Fruit fly (Drosophila melanogaster) whole organism, embryonic: ENCODE data around the gene Egfrap.
A peak's percentile ranks its signal among the peaks of the same experiment; 100 is the strongest.

Source experiments
- Asciz ChIP-seq: fragments of 200-800 bp; sonication (Bioruptor generic); optimal IDR thresholded peaks from 2 replicates; lab custom pipeline; 2017; ENCODE audit warnings: missing biosample characterization, mild to moderate bottlenecking, missing genetic modification characterization, missing genetic modification reagents
- B-H1 ChIP-seq: fragments of 200-800 bp; sonication (Bioruptor generic); IDR thresholded peaks from 3 replicates; pipeline ENCODE4 v1.3.6; 2022; ENCODE audit warnings: missing biosample characterization, missing genetic modification characterization
- B-H2 ChIP-seq: fragments of 200-800 bp; sonication (Bioruptor generic); optimal IDR thresholded peaks from 2 replicates; lab custom pipeline; 2018; ENCODE audit warnings: missing biosample characterization, mild to moderate bottlenecking, missing genetic modification characterization
- BtbVII ChIP-seq: fragments of 200-800 bp; sonication (Bioruptor generic); optimal IDR thresholded peaks from 3 replicates; lab custom pipeline; 2017; ENCODE audit warnings: missing biosample characterization, mild to moderate bottlenecking, missing genetic modification characterization
- CG11504 ChIP-seq: fragments of 200-800 bp; sonication (Bioruptor generic); optimal IDR thresholded peaks from 3 replicates; lab custom pipeline; 2019; ENCODE audit warnings: missing biosample characterization, mild to moderate bottlenecking, missing genetic modification characterization, moderate library complexity
- CG18011 ChIP-seq: fragments of 200-800 bp; sonication (Bioruptor generic); optimal IDR thresholded peaks from 2 replicates; lab custom pipeline; 2017; ENCODE audit warnings: missing biosample characterization, missing genetic modification characterization, mild to moderate bottlenecking, moderate library complexity, missing genotype
- CG2199 ChIP-seq: fragments of 200-800 bp; sonication (Bioruptor generic); IDR thresholded peaks from 3 replicates; pipeline ENCODE4 v1.3.6; 2022; ENCODE audit warnings: missing biosample characterization, missing genetic modification characterization
- CG2875 ChIP-seq: fragments of 200-800 bp; sonication (Bioruptor generic); optimal IDR thresholded peaks from 2 replicates; lab custom pipeline; 2017; ENCODE audit warnings: missing biosample characterization, mild to moderate bottlenecking, missing genetic modification characterization, missing genetic modification reagents
- CG33213 ChIP-seq: fragments of 200-800 bp; sonication (Bioruptor generic); optimal IDR thresholded peaks from 3 replicates; lab custom pipeline; 2016; ENCODE audit warnings: missing biosample characterization, missing genetic modification characterization
- CG34224 ChIP-seq: fragments of 200-800 bp; sonication (Bioruptor generic); IDR thresholded peaks from 3 replicates; pipeline ENCODE4 v1.3.6; 2022; ENCODE audit warnings: missing biosample characterization, missing genetic modification characterization; ENCODE audit not compliant: partially characterized antibody
- CG3838 ChIP-seq: fragments of 200-800 bp; sonication (Bioruptor generic); optimal IDR thresholded peaks from 3 replicates; lab custom pipeline; 2016; ENCODE audit warnings: missing biosample characterization, missing genetic modification characterization
- CG4360 ChIP-seq: fragments of 200-800 bp; sonication (Bioruptor generic); IDR thresholded peaks from 2 replicates; pipeline ENCODE4 v1.3.6; 2022; ENCODE audit warnings: missing biosample characterization, missing genetic modification characterization
- CG4707 ChIP-seq: fragments of 200-800 bp; sonication (Bioruptor generic); optimal IDR thresholded peaks from 2 replicates; lab custom pipeline; 2018; ENCODE audit warnings: missing biosample characterization, mild to moderate bottlenecking, missing genetic modification characterization, moderate library complexity
- CG5180 ChIP-seq: fragments of 200-800 bp; sonication (Bioruptor generic); optimal IDR thresholded peaks from 3 replicates; lab custom pipeline; 2017; ENCODE audit warnings: missing biosample characterization, missing genetic modification characterization, mild to moderate bottlenecking, moderate library complexity, missing genetic modification reagents
- CG6175 ChIP-seq: fragments of 200-800 bp; sonication (Bioruptor generic); IDR thresholded peaks from 3 replicates; pipeline ENCODE4 v1.3.6; 2022; ENCODE audit warnings: missing biosample characterization, missing genetic modification characterization
- CG6272 ChIP-seq: fragments of 200-800 bp; sonication (Bioruptor generic); IDR thresholded peaks from 2 replicates; pipeline ENCODE4 v1.3.6; 2022; ENCODE audit warnings: missing biosample characterization, missing genetic modification characterization
- CG6689 ChIP-seq: fragments of 200-800 bp; sonication (Bioruptor generic); IDR thresholded peaks from 2 replicates; pipeline ENCODE4 v1.3.6; 2022; ENCODE audit warnings: missing biosample characterization, missing genetic modification characterization
- CG6791 ChIP-seq: fragments of 200-800 bp; sonication (Bioruptor generic); IDR thresholded peaks from 3 replicates; pipeline ENCODE4 v1.3.6; 2022; ENCODE audit warnings: missing biosample characterization, missing genetic modification characterization; ENCODE audit not compliant: partially characterized antibody
- CTCF ChIP-seq: fragments of 200-800 bp; sonication (Bioruptor generic); optimal IDR thresholded peaks from 2 replicates; lab custom pipeline; 2017; ENCODE audit warnings: missing biosample characterization, mild to moderate bottlenecking, missing genetic modification characterization, moderate library complexity
- Deaf1 ChIP-seq: fragments of 200-800 bp; optimal IDR thresholded peaks from 3 replicates; lab custom pipeline; 2019; ENCODE audit warnings: missing biosample characterization, mild to moderate bottlenecking, missing genetic modification characterization, moderate library complexity
- Dip3 ChIP-seq: fragments of 200-800 bp; sonication (Bioruptor generic); optimal IDR thresholded peaks from 3 replicates; lab custom pipeline; 2016; ENCODE audit warnings: missing biosample characterization, missing genetic modification characterization
- E2f1 ChIP-seq: fragments of 200-800 bp; sonication (Bioruptor generic); IDR thresholded peaks from 2 replicates; pipeline ENCODE4 v1.3.6; 2022; ENCODE audit warnings: missing biosample characterization, missing genetic modification characterization
- Ets97D ChIP-seq: fragments of 200-800 bp; sonication (Bioruptor generic); optimal IDR thresholded peaks from 3 replicates; lab custom pipeline; 2016; ENCODE audit warnings: missing biosample characterization, missing genetic modification characterization
- GATAe ChIP-seq: fragments of 200-800 bp; sonication (Bioruptor generic); conservative IDR thresholded peaks from 2 replicates; pipeline ENCODE4 v1.3.6; 2022; ENCODE audit warnings: missing biosample characterization, missing genetic modification characterization
- HLH54F ChIP-seq: fragments of 200-800 bp; sonication (Bioruptor generic); optimal IDR thresholded peaks from 3 replicates; lab custom pipeline; 2016; ENCODE audit warnings: missing biosample characterization, missing genetic modification characterization
- Hey ChIP-seq: fragments of 200-800 bp; sonication (Bioruptor generic); optimal IDR thresholded peaks from 3 replicates; lab custom pipeline; 2018; ENCODE audit warnings: missing biosample characterization, mild to moderate bottlenecking, missing genetic modification characterization
- Jarid2 ChIP-seq: fragments of 200-800 bp; sonication (Bioruptor generic); optimal IDR thresholded peaks from 3 replicates; lab custom pipeline; 2017; ENCODE audit warnings: mild to moderate bottlenecking, missing biosample characterization, missing genetic modification reagents, missing genetic modification characterization
- NFAT ChIP-seq: fragments of 200-800 bp; sonication (Bioruptor generic); IDR thresholded peaks from 2 replicates; pipeline ENCODE4 v1.3.6; 2022; ENCODE audit warnings: missing biosample characterization, missing genetic modification characterization
- Nf-YA ChIP-seq: fragments of 200-800 bp; sonication (Bioruptor generic); IDR thresholded peaks from 2 replicates; pipeline ENCODE4 v1.3.6; 2022; ENCODE audit warnings: missing biosample characterization, missing genetic modification characterization
- Optix ChIP-seq: fragments of 200-800 bp; sonication (Bioruptor generic); IDR thresholded peaks from 3 replicates; pipeline ENCODE4 v1.3.6; 2022; ENCODE audit warnings: missing biosample characterization, missing genetic modification characterization
- Pdp1 ChIP-seq, 2 experiments: fragments of 200-800 bp; sonication (Bioruptor generic); optimal IDR thresholded peaks; 3 replicates each; lab custom pipeline; 2016; ENCODE audit warnings: missing biosample characterization in 2 of 2, missing genetic modification characterization in 2 of 2, mild to moderate bottlenecking in 1 of 2, moderate library complexity in 1 of 2
- ash1 ChIP-seq: fragments of 200-800 bp; sonication (Bioruptor generic); optimal IDR thresholded peaks from 2 replicates; lab custom pipeline; 2018; ENCODE audit warnings: missing biosample characterization, mild to moderate bottlenecking, missing genetic modification characterization
- bsh ChIP-seq, 2 experiments: fragments of 200-800 bp; sonication (Bioruptor generic); optimal IDR thresholded peaks; 2 replicates each; lab custom pipeline; 2017 to 2018; ENCODE audit warnings: mild to moderate bottlenecking in 2 of 2, missing biosample characterization in 2 of 2, missing genetic modification characterization in 2 of 2, moderate library complexity in 1 of 2
- chinmo ChIP-seq: fragments of 200-800 bp; sonication (Bioruptor generic); IDR thresholded peaks from 4 replicates; pipeline ENCODE4 v1.3.6; 2022; ENCODE audit warnings: missing biosample characterization, missing genetic modification characterization; ENCODE audit not compliant: partially characterized antibody
- chm ChIP-seq: fragments of 200-800 bp; sonication (Bioruptor generic); IDR thresholded peaks from 2 replicates; pipeline ENCODE4 v1.3.6; 2022; ENCODE audit warnings: missing biosample characterization, missing genetic modification characterization
- ci ChIP-seq: fragments of 200-800 bp; sonication (Bioruptor generic); IDR thresholded peaks from 3 replicates; pipeline ENCODE4 v1.3.6; 2022; ENCODE audit warnings: missing biosample characterization, missing genetic modification characterization
- esg ChIP-seq: fragments of 200-800 bp; sonication (Bioruptor generic); conservative IDR thresholded peaks from 2 replicates; pipeline ENCODE4 v1.3.6; 2022; ENCODE audit warnings: missing biosample characterization, missing genetic modification characterization
- fd96Cb ChIP-seq: fragments of 200-800 bp; sonication (Bioruptor generic); optimal IDR thresholded peaks from 2 replicates; lab custom pipeline; 2018; ENCODE audit warnings: missing biosample characterization, mild to moderate bottlenecking, missing genetic modification characterization, moderate library complexity
- fu2 ChIP-seq: fragments of 200-800 bp; sonication (Bioruptor generic); optimal IDR thresholded peaks from 2 replicates; lab custom pipeline; 2016; ENCODE audit warnings: missing biosample characterization, missing genetic modification characterization
- klu ChIP-seq: fragments of 200-800 bp; sonication (Bioruptor generic); IDR thresholded peaks from 2 replicates; pipeline ENCODE4 v1.3.6; 2022; ENCODE audit warnings: missing biosample characterization, missing genetic modification characterization
- lab ChIP-seq: fragments of 200-800 bp; sonication (Bioruptor generic); optimal IDR thresholded peaks from 3 replicates; lab custom pipeline; 2017; ENCODE audit warnings: missing biosample characterization, missing genetic modification characterization, mild to moderate bottlenecking, moderate library complexity, missing genetic modification reagents
- luna ChIP-seq: fragments of 200-800 bp; sonication (Bioruptor generic); optimal IDR thresholded peaks from 2 replicates; lab custom pipeline; 2016; ENCODE audit warnings: missing biosample characterization, missing genetic modification characterization
- mam ChIP-seq: fragments of 200-800 bp; sonication (Bioruptor generic); optimal IDR thresholded peaks from 3 replicates; lab custom pipeline; 2016; ENCODE audit warnings: missing biosample characterization, missing genetic modification characterization
- nom ChIP-seq: fragments of 200-800 bp; sonication (Bioruptor generic); optimal IDR thresholded peaks from 2 replicates; lab custom pipeline; 2017; ENCODE audit warnings: missing biosample characterization, missing genetic modification characterization, mild to moderate bottlenecking, moderate library complexity, missing genetic modification reagents
- sens-2 ChIP-seq: fragments of 200-800 bp; sonication (Bioruptor generic); IDR thresholded peaks from 2 replicates; pipeline ENCODE4 v1.3.6; 2022; ENCODE audit warnings: missing biosample characterization, missing genetic modification characterization
- slou ChIP-seq: fragments of 200-800 bp; sonication (Bioruptor generic); optimal IDR thresholded peaks from 3 replicates; lab custom pipeline; 2016; ENCODE audit warnings: missing biosample characterization, missing genetic modification characterization
- stwl ChIP-seq: fragments of 200-800 bp; sonication (Bioruptor generic); optimal IDR thresholded peaks from 3 replicates; lab custom pipeline; 2018; ENCODE audit warnings: missing biosample characterization, mild to moderate bottlenecking, missing genetic modification characterization, moderate library complexity
- sug ChIP-seq: fragments of 200-800 bp; optimal IDR thresholded peaks from 2 replicates; lab custom pipeline; 2019; ENCODE audit warnings: missing biosample characterization, mild to moderate bottlenecking, missing genetic modification characterization, moderate library complexity
- vfl ChIP-seq: fragments of 200-800 bp; sonication (Bioruptor generic); optimal IDR thresholded peaks from 2 replicates; lab custom pipeline; 2016; ENCODE audit warnings: missing biosample characterization, missing genetic modification characterization
- vvl ChIP-seq: fragments of 200-800 bp; sonication (Bioruptor generic); IDR thresholded peaks from 2 replicates; pipeline ENCODE4 v1.3.6; 2022; ENCODE audit warnings: missing biosample characterization, missing genetic modification characterization
- zen2 ChIP-seq: fragments of 200-800 bp; sonication (Bioruptor generic); IDR thresholded peaks from 3 replicates; pipeline ENCODE4 v1.3.6; 2022; ENCODE audit warnings: missing biosample characterization, missing genetic modification characterization; ENCODE audit not compliant: partially characterized antibody

Egfrap gene

dm6 chr3L:5950467-5950866 is at the start of gene Egfrap:
Gene Egfrap (minus strand): TSS chr3L:5950658.
- no peak for TF ChIP-seq CG4360 (GFP tag; lab: Robert Waterston, UW)
- no peak for TF ChIP-seq mam (GFP tag; lab: Kevin White, UChicago)
- TF ChIP-seq Dip3 (GFP tag; lab: Kevin White, UChicago): no peak
- peak; percentile 57; the same call in 1 of the 3 replicates for TF ChIP-seq ci (GFP tag; lab: Robert Waterston, UW)
- TF ChIP-seq Jarid2 (GFP tag; lab: Kevin White, UChicago): peak; percentile 66
- TF ChIP-seq NFAT: no peak
- TF ChIP-seq chm: peak; percentile 49; the same call in 1 of the 2 replicates
- TF ChIP-seq sens-2 (GFP tag; lab: Robert Waterston, UW): no peak
- no peak for TF ChIP-seq luna (GFP tag; lab: Kevin White, UChicago)
- no peak for TF ChIP-seq HLH54F (GFP tag; lab: Kevin White, UChicago)
- TF ChIP-seq zen2 (GFP tag; lab: Robert Waterston, UW): 0 out of 3 replicates have a peak, but pooled peaks have one; percentile 20
- TF ChIP-seq B-H1 (GFP tag; lab: Robert Waterston, UW): no peak
- no peak for TF ChIP-seq Hey (tag; lab: Kevin White, UChicago)
- TF ChIP-seq Deaf1 (tag; lab: Kevin White, UChicago): peak; percentile 29
- no peak for TF ChIP-seq sug
- TF ChIP-seq lab (GFP tag; lab: Kevin White, UChicago): no peak
- TF ChIP-seq vfl (GFP tag; lab: Kevin White, UChicago): no peak
- TF ChIP-seq esg (GFP tag; lab: Robert Waterston, UW): no peak
- TF ChIP-seq Nf-YA: no peak
- no peak for TF ChIP-seq Ets97D (GFP tag; lab: Kevin White, UChicago)
- TF ChIP-seq Asciz (GFP tag; lab: Kevin White, UChicago): no peak
- TF ChIP-seq CG6791 (GFP tag; lab: Robert Waterston, UW): no peak
- TF ChIP-seq CG6272 (GFP tag; lab: Robert Waterston, UW): no peak
- peak; percentile 49 for TF ChIP-seq CG5180 (GFP tag; lab: Kevin White, UChicago)
- peak; percentile 4 for TF ChIP-seq nom (GFP tag; lab: Kevin White, UChicago)
- TF ChIP-seq CG34224 (GFP tag; lab: Robert Waterston, UW): 0 out of 3 replicates have a peak, but pooled peaks have one; percentile 8
- no peak for TF ChIP-seq B-H2 (GFP tag; lab: Kevin White, UChicago)
- TF ChIP-seq Optix: no peak
- no peak for TF ChIP-seq CG4707 (GFP tag; lab: Kevin White, UChicago)
- TF ChIP-seq CTCF (GFP tag; lab: Kevin White, UChicago): no peak
- TF ChIP-seq fd96Cb (tag; lab: Kevin White, UChicago): no peak
- no peak for TF ChIP-seq BtbVII (GFP tag; lab: Kevin White, UChicago)
- peak in 1 of 2 experiments; percentile 31 for TF ChIP-seq bsh (GFP tag; optimal IDR thresholded peaks at IDR 0.05; lab: Kevin White, UChicago)
- TF ChIP-seq stwl: peak; percentile 20
- no peak for TF ChIP-seq CG18011 (GFP tag; lab: Kevin White, UChicago)
- no peak for TF ChIP-seq CG2875 (GFP tag; lab: Kevin White, UChicago)
- 0 out of 3 replicates have a peak, but pooled peaks have one; percentile 39 for TF ChIP-seq CG6175 (GFP tag; lab: Robert Waterston, UW)
- no peak for TF ChIP-seq ash1 (GFP tag; lab: Kevin White, UChicago)
- TF ChIP-seq CG2199 (GFP tag; lab: Robert Waterston, UW): 0 out of 3 replicates have a peak, but pooled peaks have one; percentile 40
- TF ChIP-seq slou (GFP tag; lab: Kevin White, UChicago): no peak
- TF ChIP-seq CG3838 (GFP tag; lab: Kevin White, UChicago): peak; percentile 94
- TF ChIP-seq Pdp1 (GFP tag; optimal IDR thresholded peaks at IDR 0.05; lab: Kevin White, UChicago): no peak
- TF ChIP-seq CG11504 (tag; lab: Kevin White, UChicago): peak; percentile 98
- TF ChIP-seq vvl (GFP tag; lab: Robert Waterston, UW): no peak
- no peak for TF ChIP-seq fu2
- no peak for TF ChIP-seq GATAe (GFP tag; lab: Robert Waterston, UW)
- no peak for TF ChIP-seq chinmo (GFP tag; lab: Robert Waterston, UW)
- TF ChIP-seq CG33213 (GFP tag; lab: Kevin White, UChicago): no peak
- TF ChIP-seq E2f1 (GFP tag; lab: Robert Waterston, UW): no peak
- no peak for TF ChIP-seq CG6689 (GFP tag; lab: Robert Waterston, UW)
- no peak for TF ChIP-seq klu (GFP tag; lab: Robert Waterston, UW)
